Worm (Caenorhabditis elegans): Measurements from ENCODE around the gene col-87.

col-87 gene

DNA sequence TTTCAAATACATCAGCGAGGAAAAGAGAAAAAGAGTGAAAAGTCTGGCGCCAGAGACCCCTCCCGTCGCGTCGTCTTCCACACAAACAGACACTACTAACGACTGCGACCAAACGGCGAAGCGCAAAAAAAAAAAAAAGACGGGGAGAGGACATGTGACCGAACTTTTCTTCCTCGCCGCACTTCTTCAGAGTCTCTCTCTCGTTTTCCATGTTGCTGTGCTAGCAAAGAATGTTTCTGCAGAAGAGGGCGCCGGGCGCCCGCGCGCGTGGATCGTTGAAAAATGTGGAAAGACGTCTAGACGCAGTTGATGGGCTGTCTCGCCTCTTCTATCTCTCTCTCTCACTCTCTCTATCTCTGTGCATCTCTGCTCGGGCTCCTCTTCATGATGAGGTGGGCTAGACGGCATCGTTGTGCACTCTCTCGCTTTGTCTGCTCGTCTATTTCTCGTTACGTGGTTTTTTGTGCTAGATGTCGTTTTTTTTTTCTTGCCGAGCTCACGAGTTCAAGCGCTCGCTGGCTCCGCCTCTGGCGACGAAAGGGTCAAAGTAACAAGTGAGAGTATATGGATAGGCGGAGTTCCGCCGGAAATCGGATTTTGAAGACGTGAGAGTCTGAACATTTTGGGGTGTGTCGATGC lies 54.2 kb downstream of the col-87 start (continued):
- TF ChIP-seq ccch-3 (GFP tag; optimal IDR thresholded peaks at IDR 0.05) (no peak), madf-8 (GFP tag; conservative IDR thresholded peaks at IDR 0.05) (no peak), F57A8.1 (GFP tag; optimal IDR thresholded peaks at IDR 0.05) (peak; percentile 29), ceh-58 (GFP tag; IDR thresholded peaks at IDR 0.05) (no peak), K11D2.4 (GFP tag; IDR thresholded peaks at IDR 0.05) (peak; percentile 94), F55B11.4 (tag; optimal IDR thresholded peaks at IDR 0.05; ENCODE audit: borderline replicate concordance, insufficient read depth) (no peak), pbrm-1 (GFP tag; IDR thresholded peaks at IDR 0.05) (peak; percentile 77), C06A6.2 (GFP tag; conservative IDR thresholded peaks at IDR 0.05) (peak; percentile 84), dpl-1 (GFP tag; optimal IDR thresholded peaks at IDR 0.05) (no peak), ztf-28 (GFP tag; IDR thresholded peaks at IDR 0.05) (no peak), aptf-3 (GFP tag; IDR thresholded peaks at IDR 0.05) (no peak), cebp-2 (GFP tag; IDR thresholded peaks at IDR 0.05) (no peak), sptf-2 (GFP tag; optimal IDR thresholded peaks at IDR 0.05) (no peak), mcd-1 (GFP tag; IDR thresholded peaks at IDR 0.05) (peak; percentile 86), fkh-3 (tag; optimal IDR thresholded peaks at IDR 0.05) (no peak), F49E8.2 (tag; optimal IDR thresholded peaks at IDR 0.05; ENCODE audit: insufficient read depth) (no peak), hlh-12 (tag; optimal IDR thresholded peaks at IDR 0.05) (no peak), Y67H2A.10 (GFP tag; conservative IDR thresholded peaks at IDR 0.05) (no peak), him-1 (tag; optimal IDR thresholded peaks at IDR 0.05) (no peak), rpc-1 (optimal IDR thresholded peaks at IDR 0.05) (no peak), rpc-1 (tag; optimal IDR thresholded peaks at IDR 0.05) (no peak), ztf-22 (GFP tag; optimal IDR thresholded peaks at IDR 0.05) (peak; percentile 93), Y56A3A.18 (GFP tag; IDR thresholded peaks at IDR 0.05) (no peak), B0035.1 (tag; optimal IDR thresholded peaks at IDR 0.05) (peak; percentile 80), B0261.1 (tag; optimal IDR thresholded peaks at IDR 0.05) (peak; percentile 17), hmg-20 (GFP tag; IDR thresholded peaks at IDR 0.05) (no peak), pha-4 (tag; optimal IDR thresholded peaks at IDR 0.05) (peak; percentile 33), ztf-6 (GFP tag; IDR thresholded peaks at IDR 0.05) (no peak), hsf-1 (GFP tag; IDR thresholded peaks at IDR 0.05) (0 out of 2 replicates have a peak, but pooled peaks have one; percentile 22), zim-3 (tag; optimal IDR thresholded peaks at IDR 0.05) (no peak), attf-6 (GFP tag; IDR thresholded peaks at IDR 0.05) (no peak), ceh-40 (GFP tag; IDR thresholded peaks at IDR 0.05) (no peak), nhr-27 (tag; optimal IDR thresholded peaks at IDR 0.05) (no peak), T26A5.8 (tag; optimal IDR thresholded peaks at IDR 0.05) (no peak), madf-10 (tag; optimal IDR thresholded peaks at IDR 0.05) (peak; percentile 94), ztf-3 (GFP tag; optimal IDR thresholded peaks at IDR 0.05) (no peak), unc-62 (GFP tag; optimal IDR thresholded peaks at IDR 0.05) (no peak), Y79H2A.3 (GFP tag; conservative IDR thresholded peaks at IDR 0.05) (no peak), Y53F4B.3 (GFP tag; IDR thresholded peaks at IDR 0.05) (no peak), mxl-1 (tag; optimal IDR thresholded peaks at IDR 0.05) (no peak), egl-44 (GFP tag; IDR thresholded peaks at IDR 0.05) (0 out of 2 replicates have a peak, but pooled peaks have one; percentile 76), chd-7 (tag; optimal IDR thresholded peaks at IDR 0.05) (peak; percentile 96), lsl-1 (GFP tag; optimal IDR thresholded peaks at IDR 0.05) (no peak), sea-2 (GFP tag; IDR thresholded peaks at IDR 0.05) (no peak), B0019.2 (GFP tag; conservative IDR thresholded peaks at IDR 0.05) (no peak), T07F8.4 (tag; optimal IDR thresholded peaks at IDR 0.05) (peak; percentile 33)
